Worm (Caenorhabditis elegans) whole organism, L1 larva: ENCODE data around the gene bud-31.

Experiments
- C04F5.9 ChIP-seq: sonication (generic microtip); optimal IDR thresholded peaks from 2 replicates; lab custom pipeline; 2016; ENCODE audit warnings: missing genetic modification characterization, missing compliant biosample characterization
- Y116A8C.19 ChIP-seq: sonication (generic microtip); optimal IDR thresholded peaks from 2 replicates; lab custom pipeline; 2016; ENCODE audit warnings: missing compliant biosample characterization, missing genetic modification characterization, borderline replicate concordance
- aha-1 ChIP-seq: fragments of 150-350 bp; optimal IDR thresholded peaks from 2 replicates; lab custom pipeline; 2014; ENCODE audit warnings: missing biosample characterization, missing genetic modification characterization
- alr-1 ChIP-seq: fragments of 200-800 bp; sonication (Bioruptor generic); optimal IDR thresholded peaks from 2 replicates; lab custom pipeline; 2018; ENCODE audit warnings: borderline replicate concordance, mild to moderate bottlenecking, missing genetic modification characterization, missing compliant biosample characterization
- ama-1 ChIP-seq: fragments of 150-350 bp; optimal IDR thresholded peaks from 2 replicates; lab custom pipeline; 2014
- ceh-8 ChIP-seq: fragments of 200-800 bp; sonication (Bioruptor generic); optimal IDR thresholded peaks from 2 replicates; lab custom pipeline; 2018; ENCODE audit warnings: mild to moderate bottlenecking, missing genetic modification characterization, moderate library complexity, missing compliant biosample characterization
- dpl-1 ChIP-seq, 3 experiments: fragments of 150-350 bp in 2 of 3; sonication (generic microtip) in 1 of 3; optimal IDR thresholded peaks; 2 replicates each; lab custom pipeline; 2014 to 2017; ENCODE audit warnings: missing biosample characterization in 3 of 3, missing genetic modification characterization in 3 of 3, missing genetic modification reagents in 3 of 3
- efl-1 ChIP-seq, 4 experiments: fragments of 150-350 bp; optimal IDR thresholded peaks in 3 of 4; peaks in 1 of 4; 1 replicate in 1 of 4; 2 replicates in 3 of 4; lab custom pipeline; 2014; ENCODE audit warnings: missing biosample characterization in 2 of 4, missing genetic modification characterization in 2 of 4, missing genetic modification reagents in 2 of 4
- efl-3 ChIP-seq: fragments of 200-800 bp; sonication (Bioruptor generic); optimal IDR thresholded peaks from 2 replicates; lab custom pipeline; 2018; ENCODE audit warnings: mild to moderate bottlenecking, missing genetic modification characterization, missing compliant biosample characterization
- egl-13 ChIP-seq: sonication (generic microtip); optimal IDR thresholded peaks from 2 replicates; lab custom pipeline; 2016; ENCODE audit warnings: missing genotype, missing genetic modification reagents, missing genetic modification characterization, missing compliant biosample characterization
- elt-2 ChIP-seq: sonication (generic microtip); optimal IDR thresholded peaks from 2 replicates; lab custom pipeline; 2016; ENCODE audit warnings: missing genetic modification characterization, mild to moderate bottlenecking, inconsistent platforms, missing compliant biosample characterization, missing genetic modification reagents
- elt-3 ChIP-seq, 6 experiments: fragments of 150-350 bp in 1 of 6; sonication (generic microtip); optimal IDR thresholded peaks; 2 replicates each; lab custom pipeline; 2017 to 2018; ENCODE audit warnings: missing biosample characterization in 6 of 6, missing genetic modification characterization in 6 of 6, inconsistent platforms in 1 of 6
- fos-1 ChIP-seq: fragments of 150-350 bp; optimal IDR thresholded peaks from 2 replicates; lab custom pipeline; 2014; ENCODE audit warnings: missing biosample characterization, missing genetic modification characterization
- hlh-17 ChIP-seq: fragments of 200-800 bp; sonication (Bioruptor generic); optimal IDR thresholded peaks from 2 replicates; lab custom pipeline; 2018; ENCODE audit warnings: missing genetic modification characterization, mild to moderate bottlenecking, missing compliant biosample characterization, moderate library complexity, borderline replicate concordance
- hlh-4 ChIP-seq: sonication (generic microtip); optimal IDR thresholded peaks from 2 replicates; lab custom pipeline; 2016; ENCODE audit warnings: mild to moderate bottlenecking, missing genetic modification characterization, missing compliant biosample characterization
- hpl-2 ChIP-seq: fragments of 150-350 bp; optimal IDR thresholded peaks from 2 replicates; lab custom pipeline; 2014; ENCODE audit warnings: missing biosample characterization, missing genetic modification reagents, missing genetic modification characterization
- irx-1 ChIP-seq: sonication (generic microtip); optimal IDR thresholded peaks from 2 replicates; lab custom pipeline; 2016; ENCODE audit warnings: missing genetic modification characterization, missing compliant biosample characterization
- lin-35 ChIP-seq, 2 experiments: fragments of 150-350 bp; optimal IDR thresholded peaks; 2 replicates each; lab custom pipeline; 2014; ENCODE audit warnings: missing biosample characterization in 2 of 2, missing genetic modification characterization in 2 of 2, missing genetic modification reagents in 2 of 2
- lsy-2 ChIP-seq, 2 experiments: fragments of 150-350 bp; optimal IDR thresholded peaks; 2 replicates each; lab custom pipeline; 2014; ENCODE audit warnings: missing biosample characterization in 2 of 2, missing genetic modification characterization in 2 of 2
- mab-9 ChIP-seq: fragments of 200-800 bp; sonication (Bioruptor generic); IDR thresholded peaks from 2 replicates; pipeline ENCODE4 v1.3.6; 2022; ENCODE audit warnings: missing genetic modification reagents, missing genetic modification characterization, missing compliant biosample characterization
- mef-2 ChIP-seq: fragments of 150-350 bp; optimal IDR thresholded peaks from 2 replicates; lab custom pipeline; 2014; ENCODE audit warnings: missing biosample characterization, missing genetic modification characterization
- mep-1 ChIP-seq: fragments of 150-350 bp; optimal IDR thresholded peaks from 2 replicates; lab custom pipeline; 2014; ENCODE audit warnings: missing biosample characterization, missing genetic modification characterization
- nhr-12 ChIP-seq: sonication (generic microtip); optimal IDR thresholded peaks from 2 replicates; lab custom pipeline; 2017; ENCODE audit warnings: missing biosample characterization, missing genetic modification characterization
- nhr-28 ChIP-seq: fragments of 150-350 bp; optimal IDR thresholded peaks from 2 replicates; lab custom pipeline; 2014; ENCODE audit warnings: missing biosample characterization, missing genetic modification characterization
- nhr-71 ChIP-seq: sonication (generic microtip); optimal IDR thresholded peaks from 2 replicates; lab custom pipeline; 2016; ENCODE audit warnings: mild to moderate bottlenecking, missing genetic modification characterization, moderate library complexity, missing compliant biosample characterization
- nhr-76 ChIP-seq: sonication (generic microtip); optimal IDR thresholded peaks from 2 replicates; lab custom pipeline; 2017; ENCODE audit warnings: missing biosample characterization, missing genetic modification characterization
- nhr-84 ChIP-seq: sonication (generic microtip); optimal IDR thresholded peaks from 2 replicates; lab custom pipeline; 2017; ENCODE audit warnings: missing biosample characterization, missing genetic modification characterization
- nhr-90 ChIP-seq: sonication (generic microtip); optimal IDR thresholded peaks from 2 replicates; lab custom pipeline; 2016; ENCODE audit warnings: mild to moderate bottlenecking, missing genetic modification characterization, missing compliant biosample characterization; ENCODE audit not compliant: poor library complexity
- pax-3 ChIP-seq: fragments of 200-800 bp; sonication (Bioruptor generic); optimal IDR thresholded peaks from 2 replicates; lab custom pipeline; 2018; ENCODE audit warnings: mild to moderate bottlenecking, missing genetic modification characterization, moderate library complexity, missing compliant biosample characterization
- pqm-1 ChIP-seq: sonication (generic microtip); optimal IDR thresholded peaks from 3 replicates; lab custom pipeline; 2017; ENCODE audit warnings: missing biosample characterization, missing genetic modification characterization
- skn-1 ChIP-seq: fragments of 150-350 bp; optimal IDR thresholded peaks from 2 replicates; lab custom pipeline; 2014; ENCODE audit warnings: missing biosample characterization, missing genetic modification characterization
- snu-23 ChIP-seq: sonication (generic microtip); optimal IDR thresholded peaks from 2 replicates; lab custom pipeline; 2016; ENCODE audit warnings: missing genetic modification characterization, missing compliant biosample characterization
- sptf-1 ChIP-seq: fragments of 150-350 bp; optimal IDR thresholded peaks from 2 replicates; lab custom pipeline; 2014; ENCODE audit warnings: missing biosample characterization, missing genetic modification characterization
- unc-130 ChIP-seq: fragments of 150-350 bp; optimal IDR thresholded peaks from 2 replicates; lab custom pipeline; 2017; ENCODE audit warnings: missing biosample characterization, missing genetic modification characterization, inconsistent platforms
- unc-62 ChIP-seq: fragments of 150-350 bp; optimal IDR thresholded peaks from 2 replicates; lab custom pipeline; 2014; ENCODE audit warnings: missing biosample characterization, missing genetic modification reagents, missing genetic modification characterization

The bud-31 gene

DNA sequence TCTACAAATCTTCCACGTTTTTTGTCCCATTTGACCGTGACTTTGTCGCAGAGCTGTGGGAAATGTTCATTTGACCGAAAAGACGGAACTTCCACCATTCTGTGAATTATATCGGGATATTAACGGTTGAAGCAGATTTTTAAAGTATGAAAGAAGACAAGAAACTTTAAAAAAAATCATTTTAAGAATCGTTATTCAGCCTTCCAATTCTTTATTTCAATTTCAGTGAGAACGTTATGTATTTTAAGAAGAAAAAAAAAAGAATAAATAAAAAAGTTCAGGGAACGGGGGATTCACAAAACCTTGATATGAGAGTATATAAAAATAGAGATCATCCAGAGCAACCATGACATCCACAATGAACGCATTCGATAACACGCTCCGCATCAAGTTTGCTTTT lies 1.8 kb downstream of the bud-31 start, which contains the start of gene set-3:
Gene set-3 (minus strand): TSS at position 101 of the 400 bp plus-strand sequence.
- TF ChIP-seq skn-1 (tag; lab: Kevin White, UChicago) (no peak), pqm-1 (no peak), dpl-1 (GFP tag; optimal IDR thresholded peaks at IDR 0.05; lab: Kevin White, UChicago) (no peak), nhr-28 (tag; lab: Kevin White, UChicago) (no peak), ceh-8 (GFP tag; lab: Kevin White, UChicago) (no peak), mab-9 (no peak), irx-1 (tag; lab: Kevin White, UChicago) (no peak), Y116A8C.19 (no peak), sptf-1 (tag; lab: Kevin White, UChicago) (no peak), egl-13 (tag; lab: Kevin White, UChicago) (no peak)
- TF ChIP-seq, all 84 proteins: peak for 0

- TF ChIP-seq snu-23 (GFP tag; lab: Kevin White, UChicago), result no peak
- TF ChIP-seq ama-1 (lab: Kevin White, UChicago), result no peak
- no peak for TF ChIP-seq efl-3
- TF ChIP-seq nhr-76 (tag; lab: Kevin White, UChicago), result no peak
- no peak for TF ChIP-seq fos-1 (tag; lab: Kevin White, UChicago)
- no peak for TF ChIP-seq lsy-2 (tag; optimal IDR thresholded peaks at IDR 0.05; lab: Kevin White, UChicago)
- no peak for TF ChIP-seq pax-3 (tag; lab: Kevin White, UChicago)
- TF ChIP-seq nhr-71 (tag; lab: Kevin White, UChicago), result no peak
- no peak for TF ChIP-seq hlh-4 (tag; lab: Kevin White, UChicago)
- TF ChIP-seq C04F5.9 (tag; lab: Kevin White, UChicago), result no peak
- TF ChIP-seq unc-130 (tag; lab: Kevin White, UChicago), result no peak
- no peak for TF ChIP-seq mef-2 (tag; lab: Kevin White, UChicago)
- no peak for TF ChIP-seq mep-1 (tag; lab: Kevin White, UChicago)
- no peak for TF ChIP-seq alr-1 (tag; lab: Kevin White, UChicago)
These were observed 6.3 kb downstream of the bud-31 start, which contains the start of gene best-5 for ce11 chrIII:9690044-9690443. TSS of gene best-5 (minus strand) at chrIII:9690253.

DNA sequence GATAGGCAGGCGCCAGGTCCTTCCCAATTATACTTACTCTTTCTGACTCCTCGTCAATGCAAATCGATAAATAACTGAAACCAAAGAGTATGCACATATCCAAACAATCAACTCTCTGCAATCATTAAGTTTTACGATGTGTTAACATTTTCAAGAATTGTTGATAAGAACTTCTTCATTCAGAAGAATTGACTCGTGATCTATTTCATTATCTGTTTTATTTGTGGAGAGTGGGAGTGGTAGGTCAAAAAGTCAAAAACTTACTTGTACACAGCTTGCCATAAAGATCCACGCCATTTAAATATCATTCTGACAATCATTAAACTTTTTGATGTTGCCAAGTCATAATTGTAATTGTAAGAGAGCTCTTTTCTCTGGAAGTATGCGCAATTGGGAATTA lies 6.9 kb downstream of the bud-31 start:
- TF ChIP-seq hlh-4 (tag; lab: Kevin White, UChicago) (no peak), lin-35 (GFP tag; optimal IDR thresholded peaks at IDR 0.05; lab: Kevin White, UChicago) (peak in 1 of 2 experiments; percentile 21), elt-2 (tag; lab: Kevin White, UChicago) (peak; percentile 77)

- TF ChIP-seq lin-35 (GFP tag; optimal IDR thresholded peaks at IDR 0.05; lab: Kevin White, UChicago), result no peak
- TF ChIP-seq nhr-90 (tag; lab: Kevin White, UChicago), result no peak
- TF ChIP-seq pax-3 (tag; lab: Kevin White, UChicago), result no peak
- TF ChIP-seq efl-1 (optimal IDR thresholded peaks at IDR 0.05; lab: Kevin White, UChicago), result no peak
- TF ChIP-seq efl-1 (GFP tag; optimal IDR thresholded peaks at IDR 0.05 in 1 of 2; lab: Kevin White, UChicago), result no peak
- no peak for TF ChIP-seq nhr-28 (tag; lab: Kevin White, UChicago)
- TF ChIP-seq mab-9, result no peak
- no peak for TF ChIP-seq unc-130 (tag; lab: Kevin White, UChicago)
- no peak for TF ChIP-seq nhr-12
- TF ChIP-seq aha-1 (tag; lab: Kevin White, UChicago), result no peak
- TF ChIP-seq hpl-2, result no peak
- no peak for TF ChIP-seq sptf-1 (tag; lab: Kevin White, UChicago)
- no peak for TF ChIP-seq nhr-84 (tag; lab: Kevin White, UChicago)
- no peak for TF ChIP-seq snu-23 (GFP tag; lab: Kevin White, UChicago)
- no peak for TF ChIP-seq hlh-17 (GFP tag; lab: Kevin White, UChicago)
- no peak for TF ChIP-seq elt-3 (tag; optimal IDR thresholded peaks at IDR 0.05; lab: Kevin White, UChicago)
- TF ChIP-seq unc-62 (GFP tag; lab: Kevin White, UChicago), result no peak
These were observed 10.4 kb downstream of the bud-31 start, which contains the start of gene C07A9.10 for ce11 chrIII:9685959-9686358. TSS of gene C07A9.10 (minus strand) at chrIII:9686059.
